Worm (Caenorhabditis elegans): ENCODE results near the gene fahd-1.

DNA sequence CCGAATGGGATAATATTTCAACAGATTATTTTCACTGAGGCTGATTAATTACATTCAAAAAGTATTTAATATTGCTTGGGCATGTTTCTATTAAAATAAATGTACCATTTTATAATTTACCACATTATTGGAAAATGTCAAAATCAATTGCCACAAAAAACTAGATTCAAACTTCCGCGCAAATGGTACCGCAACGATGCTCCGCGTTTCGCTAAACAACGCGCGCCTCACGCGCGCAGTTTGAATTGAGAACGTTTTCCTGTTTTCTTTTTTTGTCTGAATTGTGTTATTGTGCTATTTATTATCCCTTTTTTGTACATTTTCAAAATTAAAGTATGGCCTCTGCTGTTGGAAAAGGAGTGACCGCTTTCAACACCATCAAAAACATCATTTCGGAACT, 48.8 kb downstream of the fahd-1 start, which contains the start of gene C29E4.12:
- no peak for TF ChIP-seq ztf-23 (GFP tag; IDR thresholded peaks at IDR 0.05)
- TF ChIP-seq flt-1 (GFP tag; IDR thresholded peaks at IDR 0.05): no peak

Measured in whole organism, midembryonic.